Fruit fly (Drosophila melanogaster) whole organism: Measurements from ENCODE around the gene CG12012.
A peak's percentile ranks its signal among the peaks of the same experiment; 100 is the strongest.

ENCODE experiments used
- CG8478 ChIP-seq: fragments of >200 bp; optimal IDR thresholded peaks from 2 replicates; lab custom pipeline; 2018; ENCODE audit warnings: inconsistent platforms
- pan ChIP-seq: fragments of >200 bp; optimal IDR thresholded peaks from 2 replicates; lab custom pipeline; 2017
- usp ChIP-seq: fragments of >200 bp; optimal IDR thresholded peaks from 2 replicates; lab custom pipeline; 2017; ENCODE audit warnings: missing biosample characterization, missing genetic modification characterization, mixed read lengths

DNA sequence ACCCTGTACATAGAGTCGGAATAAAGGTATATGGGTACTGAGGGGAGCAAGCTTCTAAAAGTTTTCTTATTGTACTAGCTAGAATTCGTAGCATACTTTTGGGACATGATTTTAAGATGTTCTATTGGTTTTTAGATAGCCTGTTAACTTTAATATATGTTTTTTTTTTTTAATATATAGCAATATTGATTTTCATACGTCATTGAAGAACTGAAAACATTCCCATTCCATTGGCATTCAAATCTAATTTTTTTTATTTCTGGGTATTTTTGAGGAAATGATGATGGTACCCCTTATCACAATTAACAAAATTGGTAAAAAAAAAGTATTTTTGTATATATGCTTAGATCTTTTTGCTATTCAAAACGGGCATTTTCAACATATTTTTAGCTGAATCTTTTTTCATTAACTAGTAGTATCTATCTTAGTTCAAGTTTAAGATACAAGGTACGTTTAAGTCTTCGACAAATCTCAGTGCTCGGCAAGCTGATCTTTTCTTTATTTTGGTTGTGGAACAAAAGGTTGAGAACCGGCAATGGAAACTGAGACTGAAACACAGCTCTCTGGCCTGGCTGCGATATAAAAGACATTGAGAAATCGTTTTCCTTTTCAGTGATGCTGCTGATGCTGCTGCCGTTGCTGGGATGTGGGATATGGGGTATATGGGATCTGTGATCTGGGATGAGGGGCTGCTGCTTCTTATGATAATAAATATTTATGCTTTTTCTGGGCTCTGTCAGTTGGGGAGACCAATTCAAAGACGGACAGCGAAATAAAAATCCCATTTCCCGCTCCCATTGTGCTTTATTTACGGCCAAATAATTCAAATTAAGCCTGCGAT lies 8.3 kb downstream of the CG12012 start:
- TF ChIP-seq pan (lab: Kevin White, UChicago): peak; percentile 92
- no peak for TF ChIP-seq CG8478 (lab: Kevin White, UChicago)
- no peak for TF ChIP-seq usp (GFP tag; lab: Kevin White, UChicago)
